Worm (Caenorhabditis elegans): ENCODE measurements around the gene cin-4.

DNA sequence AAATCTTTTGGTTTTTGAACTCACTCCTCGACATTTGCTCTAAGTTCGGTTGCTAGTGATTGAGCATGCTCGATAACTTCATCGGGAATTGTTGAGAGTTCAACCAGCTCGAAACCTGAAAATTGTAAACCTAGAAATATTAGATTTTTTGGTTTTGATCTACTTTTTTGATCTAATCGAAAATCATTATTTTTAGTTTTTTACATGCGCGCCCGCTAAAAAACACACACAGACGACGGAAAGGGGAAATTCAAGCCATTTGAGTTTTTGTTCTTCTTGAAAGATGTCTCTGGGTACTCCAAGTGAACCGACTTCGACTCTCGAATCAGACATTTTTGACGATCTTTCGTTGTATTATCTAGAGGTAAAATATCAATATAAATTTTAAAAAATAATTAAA lies 27.3 kb downstream of the cin-4 start, which contains the start of gene nos-2:
- TF ChIP-seq lin-38 (GFP tag; IDR thresholded peaks at IDR 0.05) (no peak), hif-1 (tag; optimal IDR thresholded peaks at IDR 0.05) (no peak)

Data from whole organism, L4 larva.